Worm (Caenorhabditis elegans): Measurements from ENCODE around the gene daz-1.

DNA sequence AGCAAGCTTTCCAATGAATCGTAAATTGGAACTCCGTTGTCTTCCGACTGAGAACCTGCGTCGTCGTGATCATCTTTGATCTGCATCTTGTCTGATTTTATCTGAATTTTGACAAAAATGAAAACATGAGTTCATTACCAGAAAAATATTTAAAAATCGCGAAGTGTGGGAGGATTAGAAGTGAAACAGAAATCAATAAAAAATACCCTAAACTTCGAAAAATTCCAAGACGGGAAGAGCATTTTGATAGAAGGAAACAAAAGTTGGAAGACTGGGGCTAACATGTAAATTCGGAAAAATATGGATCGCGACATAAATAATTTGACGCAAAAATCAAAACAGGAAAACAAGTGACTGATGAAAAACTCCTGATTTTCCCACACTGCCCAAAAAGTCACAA lies 30.5 kb upstream of the daz-1 start, which contains the start of gene F07F6.8:
- TF ChIP-seq mdl-1 (tag; optimal IDR thresholded peaks at IDR 0.05) (no peak), snpc-4 (tag; optimal IDR thresholded peaks at IDR 0.05) (no peak), fkh-10 (GFP tag; optimal IDR thresholded peaks at IDR 0.05) (no peak), efl-1 (optimal IDR thresholded peaks at IDR 0.05) (no peak), efl-1 (GFP tag; optimal IDR thresholded peaks at IDR 0.05 in 1 of 2) (no peak)

Measured in whole organism, L1 larva.